Worm (Caenorhabditis elegans) whole organism, L1 larva: Measurements from ENCODE around the gene ogr-2.
A peak's percentile ranks its signal among the peaks of the same experiment; 100 is the strongest.

ENCODE experiments used
- C34B4.2 ChIP-seq: sonication (generic microtip); optimal IDR thresholded peaks from 2 replicates; lab custom pipeline; 2017; ENCODE audit warnings: mild to moderate bottlenecking, missing genetic modification characterization, missing compliant biosample characterization
- aha-1 ChIP-seq: fragments of 150-350 bp; optimal IDR thresholded peaks from 2 replicates; lab custom pipeline; 2014; ENCODE audit warnings: missing biosample characterization, missing genetic modification characterization
- alr-1 ChIP-seq: fragments of 200-800 bp; sonication (Bioruptor generic); optimal IDR thresholded peaks from 2 replicates; lab custom pipeline; 2018; ENCODE audit warnings: borderline replicate concordance, mild to moderate bottlenecking, missing genetic modification characterization, missing compliant biosample characterization
- aly-2 ChIP-seq: fragments of 150-350 bp; optimal IDR thresholded peaks from 2 replicates; lab custom pipeline; 2014; ENCODE audit warnings: missing biosample characterization, missing genetic modification characterization
- ceh-8 ChIP-seq: fragments of 200-800 bp; sonication (Bioruptor generic); optimal IDR thresholded peaks from 2 replicates; lab custom pipeline; 2018; ENCODE audit warnings: mild to moderate bottlenecking, missing genetic modification characterization, moderate library complexity, missing compliant biosample characterization
- ceh-88 ChIP-seq: fragments of 200-800 bp; sonication (Bioruptor generic); IDR thresholded peaks from 2 replicates; pipeline ENCODE4 v1.3.6; 2022; ENCODE audit warnings: missing genetic modification characterization, missing compliant biosample characterization
- dpl-1 ChIP-seq, 3 experiments: fragments of 150-350 bp in 2 of 3; sonication (generic microtip) in 1 of 3; optimal IDR thresholded peaks; 2 replicates each; lab custom pipeline; 2014 to 2017; ENCODE audit warnings: missing biosample characterization in 3 of 3, missing genetic modification characterization in 3 of 3, missing genetic modification reagents in 3 of 3
- dsc-1 ChIP-seq: sonication (generic microtip); optimal IDR thresholded peaks from 2 replicates; lab custom pipeline; 2016; ENCODE audit warnings: mild to moderate bottlenecking, missing genetic modification characterization, missing compliant biosample characterization
- efl-1 ChIP-seq, 4 experiments: fragments of 150-350 bp; optimal IDR thresholded peaks in 3 of 4; peaks in 1 of 4; 1 replicate in 1 of 4; 2 replicates in 3 of 4; lab custom pipeline; 2014; ENCODE audit warnings: missing biosample characterization in 2 of 4, missing genetic modification characterization in 2 of 4, missing genetic modification reagents in 2 of 4
- egl-13 ChIP-seq: sonication (generic microtip); optimal IDR thresholded peaks from 2 replicates; lab custom pipeline; 2016; ENCODE audit warnings: missing genotype, missing genetic modification reagents, missing genetic modification characterization, missing compliant biosample characterization
- egl-27 ChIP-seq, 2 experiments: fragments of 150-350 bp in 1 of 2; sonication (generic microtip); optimal IDR thresholded peaks; 3 replicates each; lab custom pipeline; 2017 to 2018; ENCODE audit warnings: missing biosample characterization in 2 of 2, missing genetic modification characterization in 2 of 2, missing genetic modification reagents in 2 of 2
- elt-2 ChIP-seq: sonication (generic microtip); optimal IDR thresholded peaks from 2 replicates; lab custom pipeline; 2016; ENCODE audit warnings: missing genetic modification characterization, mild to moderate bottlenecking, inconsistent platforms, missing compliant biosample characterization, missing genetic modification reagents
- fkh-10 ChIP-seq: sonication (generic microtip); optimal IDR thresholded peaks from 2 replicates; lab custom pipeline; 2017; ENCODE audit warnings: missing biosample characterization, missing genetic modification reagents, missing genetic modification characterization
- fkh-4 ChIP-seq: sonication (generic microtip); optimal IDR thresholded peaks from 2 replicates; lab custom pipeline; 2016; ENCODE audit warnings: missing compliant biosample characterization, missing genetic modification characterization, borderline replicate concordance
- fkh-8 ChIP-seq: sonication (generic microtip); optimal IDR thresholded peaks from 2 replicates; lab custom pipeline; 2016; ENCODE audit warnings: mild to moderate bottlenecking, missing genetic modification characterization, missing compliant biosample characterization
- fos-1 ChIP-seq: fragments of 150-350 bp; optimal IDR thresholded peaks from 2 replicates; lab custom pipeline; 2014; ENCODE audit warnings: missing biosample characterization, missing genetic modification characterization
- hpl-2 ChIP-seq: fragments of 150-350 bp; optimal IDR thresholded peaks from 2 replicates; lab custom pipeline; 2014; ENCODE audit warnings: missing biosample characterization, missing genetic modification reagents, missing genetic modification characterization
- irx-1 ChIP-seq: sonication (generic microtip); optimal IDR thresholded peaks from 2 replicates; lab custom pipeline; 2016; ENCODE audit warnings: missing genetic modification characterization, missing compliant biosample characterization
- isw-1 ChIP-seq: fragments of 200-800 bp; sonication (Bioruptor generic); IDR thresholded peaks from 2 replicates; pipeline ENCODE4 v1.3.6; 2022; ENCODE audit warnings: missing genetic modification characterization, missing compliant biosample characterization
- jun-1 ChIP-seq: fragments of 150-350 bp; optimal IDR thresholded peaks from 2 replicates; lab custom pipeline; 2014; ENCODE audit warnings: missing biosample characterization, missing genetic modification reagents, missing genetic modification characterization
- lin-39 ChIP-seq: fragments of 150-350 bp; optimal IDR thresholded peaks from 2 replicates; lab custom pipeline; 2014; ENCODE audit warnings: missing biosample characterization, missing genetic modification reagents, missing genetic modification characterization
- mab-9 ChIP-seq: fragments of 200-800 bp; sonication (Bioruptor generic); IDR thresholded peaks from 2 replicates; pipeline ENCODE4 v1.3.6; 2022; ENCODE audit warnings: missing genetic modification reagents, missing genetic modification characterization, missing compliant biosample characterization
- mdl-1 ChIP-seq, 2 experiments: fragments of 150-350 bp; optimal IDR thresholded peaks; 2 replicates each; lab custom pipeline; 2014 to 2017; ENCODE audit warnings: missing biosample characterization in 2 of 2, missing genetic modification characterization in 2 of 2, inconsistent platforms in 1 of 2
- mep-1 ChIP-seq: fragments of 150-350 bp; optimal IDR thresholded peaks from 2 replicates; lab custom pipeline; 2014; ENCODE audit warnings: missing biosample characterization, missing genetic modification characterization
- nhr-11 ChIP-seq: fragments of 150-350 bp; optimal IDR thresholded peaks from 2 replicates; lab custom pipeline; 2014; ENCODE audit warnings: missing biosample characterization, missing genetic modification characterization
- nhr-12 ChIP-seq: sonication (generic microtip); optimal IDR thresholded peaks from 2 replicates; lab custom pipeline; 2017; ENCODE audit warnings: missing biosample characterization, missing genetic modification characterization
- nhr-19 ChIP-seq: fragments of 200-800 bp; sonication (Bioruptor generic); conservative IDR thresholded peaks from 2 replicates; pipeline ENCODE4 v1.3.6; 2022; ENCODE audit warnings: missing genetic modification characterization, missing compliant biosample characterization
- nhr-47 ChIP-seq: sonication (generic microtip); optimal IDR thresholded peaks from 2 replicates; lab custom pipeline; 2016; ENCODE audit warnings: mild to moderate bottlenecking, missing genetic modification characterization, moderate library complexity, missing compliant biosample characterization
- nhr-84 ChIP-seq: sonication (generic microtip); optimal IDR thresholded peaks from 2 replicates; lab custom pipeline; 2017; ENCODE audit warnings: missing biosample characterization, missing genetic modification characterization
- nhr-85 ChIP-seq: sonication (generic microtip); peaks from one replicate; lab custom pipeline; 2016; ENCODE audit warnings: missing genetic modification characterization, inconsistent platforms, missing compliant biosample characterization
- pag-3 ChIP-seq: sonication (generic microtip); optimal IDR thresholded peaks from 2 replicates; lab custom pipeline; 2017; ENCODE audit warnings: missing genetic modification characterization, mild to moderate bottlenecking, missing compliant biosample characterization, antibody characterized with exemption, borderline replicate concordance; ENCODE audit not compliant: insufficient read depth
- pax-3 ChIP-seq: fragments of 200-800 bp; sonication (Bioruptor generic); optimal IDR thresholded peaks from 2 replicates; lab custom pipeline; 2018; ENCODE audit warnings: mild to moderate bottlenecking, missing genetic modification characterization, moderate library complexity, missing compliant biosample characterization
- pqm-1 ChIP-seq: sonication (generic microtip); optimal IDR thresholded peaks from 3 replicates; lab custom pipeline; 2017; ENCODE audit warnings: missing biosample characterization, missing genetic modification characterization
- snpc-4 ChIP-seq: fragments of 150-350 bp; optimal IDR thresholded peaks from 2 replicates; lab custom pipeline; 2014; ENCODE audit warnings: missing biosample characterization, missing genetic modification characterization
- snu-23 ChIP-seq: sonication (generic microtip); optimal IDR thresholded peaks from 2 replicates; lab custom pipeline; 2016; ENCODE audit warnings: missing genetic modification characterization, missing compliant biosample characterization
- sptf-1 ChIP-seq: fragments of 150-350 bp; optimal IDR thresholded peaks from 2 replicates; lab custom pipeline; 2014; ENCODE audit warnings: missing biosample characterization, missing genetic modification characterization
- sup-37 ChIP-seq: fragments of 200-800 bp; sonication (Bioruptor generic); optimal IDR thresholded peaks from 2 replicates; lab custom pipeline; 2018; ENCODE audit warnings: mild to moderate bottlenecking, missing genetic modification characterization, missing compliant biosample characterization
- swsn-7 ChIP-seq: sonication (generic microtip); optimal IDR thresholded peaks from 2 replicates; lab custom pipeline; 2016; ENCODE audit warnings: missing genetic modification characterization, missing compliant biosample characterization
- tlp-1 ChIP-seq: fragments of 150-350 bp; optimal IDR thresholded peaks from 2 replicates; lab custom pipeline; 2014; ENCODE audit warnings: missing biosample characterization, missing genetic modification characterization
- unc-30 ChIP-seq: sonication (generic microtip); optimal IDR thresholded peaks from 2 replicates; lab custom pipeline; 2017; ENCODE audit warnings: missing biosample characterization, missing genetic modification characterization
- unc-86 ChIP-seq: sonication (generic microtip); optimal IDR thresholded peaks from 2 replicates; lab custom pipeline; 2016; ENCODE audit warnings: missing genetic modification characterization, missing compliant biosample characterization
- unc-98 ChIP-seq: fragments of 200-800 bp; sonication (Bioruptor generic); IDR thresholded peaks from 2 replicates; pipeline ENCODE4 v1.3.6; 2022; ENCODE audit warnings: missing genetic modification characterization, missing compliant biosample characterization
- xbp-1 ChIP-seq: sonication (generic microtip); optimal IDR thresholded peaks from 2 replicates; lab custom pipeline; 2016; ENCODE audit warnings: missing genetic modification characterization, missing compliant biosample characterization
- zag-1 ChIP-seq: fragments of 150-350 bp; optimal IDR thresholded peaks from 2 replicates; lab custom pipeline; 2014; ENCODE audit warnings: missing biosample characterization, missing genetic modification characterization

The ogr-2 gene

ce11 chrII:10001065-10001464 lies 39.9 kb upstream of the ogr-2 start, which contains the start of gene nlt-1 (continued):
- TF ChIP-seq aha-1 (tag; lab: Kevin White, UChicago) (no peak), mdl-1 (tag; optimal IDR thresholded peaks at IDR 0.05; lab: Kevin White, UChicago) (no peak), lin-39 (tag; lab: Kevin White, UChicago) (no peak), aly-2 (no peak), elt-2 (tag; lab: Kevin White, UChicago) (peak; percentile 95), fkh-10 (no peak), dsc-1 (no peak), unc-98 (no peak), C34B4.2 (tag; lab: Kevin White, UChicago) (no peak), sup-37 (GFP tag; lab: Kevin White, UChicago) (no peak), snpc-4 (tag; lab: Kevin White, UChicago) (no peak), sptf-1 (tag; lab: Kevin White, UChicago) (no peak), mep-1 (tag; lab: Kevin White, UChicago) (no peak), alr-1 (tag; lab: Kevin White, UChicago) (no peak), dpl-1 (GFP tag; optimal IDR thresholded peaks at IDR 0.05; lab: Kevin White, UChicago) (no peak), xbp-1 (tag; lab: Kevin White, UChicago) (no peak), snu-23 (GFP tag; lab: Kevin White, UChicago) (no peak), zag-1 (tag; lab: Kevin White, UChicago) (no peak), nhr-11 (no peak), irx-1 (no peak), hpl-2 (GFP tag; lab: Kevin White, UChicago) (no peak), jun-1 (tag; lab: Kevin White, UChicago) (no peak), egl-13 (tag; lab: Kevin White, UChicago) (no peak), isw-1 (GFP tag; lab: Robert Waterston, UW) (no peak), pqm-1 (tag; lab: Kevin White, UChicago) (peak; percentile 62), tlp-1 (tag; lab: Kevin White, UChicago) (peak; percentile 59), pax-3 (tag; lab: Kevin White, UChicago) (no peak), ceh-8 (no peak), unc-86 (tag; lab: Kevin White, UChicago) (no peak), fkh-4 (tag; lab: Kevin White, UChicago) (no peak), nhr-19 (GFP tag; lab: Robert Waterston, UW) (0 out of 2 replicates have a peak, but pooled peaks have one; percentile 2), nhr-85 (no peak), swsn-7 (tag; lab: Kevin White, UChicago) (no peak), mab-9 (GFP tag; lab: Robert Waterston, UW) (no peak), ceh-88 (no peak), egl-27 (tag; optimal IDR thresholded peaks at IDR 0.05; lab: Kevin White, UChicago) (no peak), nhr-47 (tag; lab: Kevin White, UChicago) (no peak), fkh-8 (tag; lab: Kevin White, UChicago) (no peak), nhr-84 (tag; lab: Kevin White, UChicago) (no peak), unc-30 (tag; lab: Kevin White, UChicago) (no peak), efl-1 (optimal IDR thresholded peaks at IDR 0.05; lab: Kevin White, UChicago) (no peak), efl-1 (GFP tag; optimal IDR thresholded peaks at IDR 0.05 in 1 of 2; lab: Kevin White, UChicago) (peak in 1 of 2 experiments; percentile 2), pag-3 (tag; lab: Kevin White, UChicago) (no peak), fos-1 (tag; lab: Kevin White, UChicago) (no peak), nhr-12 (tag; lab: Kevin White, UChicago) (no peak)
